Worm (Caenorhabditis elegans) whole organism, L3 larva: ENCODE results near the gene ndc-80.

Source experiments
- R02D3.7 ChIP-seq: fragments of 150-350 bp; optimal IDR thresholded peaks from 2 replicates; lab custom pipeline; 2014; ENCODE audit warnings: missing biosample characterization, missing genetic modification characterization
- ZK546.5 ChIP-seq: sonication (generic microtip); optimal IDR thresholded peaks from 2 replicates; lab custom pipeline; 2017; ENCODE audit warnings: missing biosample characterization, missing genetic modification characterization
- ama-1 ChIP-seq: fragments of 150-350 bp; optimal IDR thresholded peaks from 2 replicates; lab custom pipeline; 2018
- ceh-16 ChIP-seq: sonication (generic microtip); optimal IDR thresholded peaks from 2 replicates; lab custom pipeline; 2017; ENCODE audit warnings: missing biosample characterization, missing genetic modification characterization
- ceh-28 ChIP-seq: fragments of 150-350 bp; optimal IDR thresholded peaks from 2 replicates; lab custom pipeline; 2014; ENCODE audit warnings: missing biosample characterization, missing genetic modification reagents, missing genetic modification characterization
- ceh-82 ChIP-seq: fragments of 150-350 bp; optimal IDR thresholded peaks from 2 replicates; lab custom pipeline; 2014; ENCODE audit warnings: missing biosample characterization, missing genetic modification characterization
- ceh-9 ChIP-seq: sonication (generic microtip); optimal IDR thresholded peaks from 2 replicates; lab custom pipeline; 2018; ENCODE audit warnings: missing biosample characterization, missing genetic modification characterization
- egl-5 ChIP-seq: fragments of 150-350 bp; optimal IDR thresholded peaks from 2 replicates; lab custom pipeline; 2017; ENCODE audit warnings: missing biosample characterization, missing genetic modification reagents, missing genetic modification characterization, inconsistent platforms
- elt-1 ChIP-seq: fragments of 150-350 bp; optimal IDR thresholded peaks from 2 replicates; lab custom pipeline; 2014; ENCODE audit warnings: missing biosample characterization, missing genetic modification characterization
- elt-2 ChIP-seq: sonication (generic microtip); optimal IDR thresholded peaks from 2 replicates; lab custom pipeline; 2016; ENCODE audit warnings: missing genetic modification reagents, mild to moderate bottlenecking, missing genetic modification characterization, missing compliant biosample characterization
- elt-3 ChIP-seq, 3 experiments: fragments of 150-350 bp in 1 of 3; sonication (generic microtip) in 2 of 3; optimal IDR thresholded peaks; 2 replicates in 2 of 3; 4 replicates in 1 of 3; lab custom pipeline; 2014 to 2017; ENCODE audit warnings: missing biosample characterization in 3 of 3, missing genetic modification characterization in 3 of 3
- eor-1 ChIP-seq, 2 experiments: fragments of 150-350 bp; optimal IDR thresholded peaks; 2 replicates each; lab custom pipeline; 2014 to 2018; ENCODE audit warnings: missing biosample characterization in 2 of 2, missing genetic modification characterization in 2 of 2
- fos-1 ChIP-seq: fragments of 150-350 bp; optimal IDR thresholded peaks from 2 replicates; lab custom pipeline; 2014; ENCODE audit warnings: missing biosample characterization, missing genetic modification characterization
- lin-15B ChIP-seq: fragments of 150-350 bp; optimal IDR thresholded peaks from 2 replicates; lab custom pipeline; 2014; ENCODE audit warnings: missing biosample characterization, missing genetic modification characterization
- lin-39 ChIP-seq: fragments of 150-350 bp; optimal IDR thresholded peaks from 2 replicates; lab custom pipeline; 2018; ENCODE audit warnings: missing biosample characterization, missing genetic modification reagents, missing genetic modification characterization
- lsy-12 ChIP-seq: sonication (generic microtip); optimal IDR thresholded peaks from 2 replicates; lab custom pipeline; 2016; ENCODE audit warnings: mild to moderate bottlenecking, missing genetic modification characterization, missing compliant biosample characterization
- mdl-1 ChIP-seq: fragments of 150-350 bp; optimal IDR thresholded peaks from 2 replicates; lab custom pipeline; 2014; ENCODE audit warnings: missing biosample characterization, missing genetic modification characterization
- nfya-1 ChIP-seq: sonication (generic microtip); optimal IDR thresholded peaks from 2 replicates; lab custom pipeline; 2017; ENCODE audit warnings: missing genetic modification characterization, mild to moderate bottlenecking, missing compliant biosample characterization, antibody characterized with exemption, moderate library complexity; ENCODE audit not compliant: insufficient read depth
- nhr-11 ChIP-seq: fragments of 150-350 bp; optimal IDR thresholded peaks from 2 replicates; lab custom pipeline; 2014; ENCODE audit warnings: missing biosample characterization, missing genetic modification characterization
- nhr-23 ChIP-seq: fragments of 150-350 bp; optimal IDR thresholded peaks from 2 replicates; lab custom pipeline; 2014; ENCODE audit warnings: missing biosample characterization, missing genetic modification reagents, missing genetic modification characterization
- nhr-25 ChIP-seq: sonication (generic microtip); optimal IDR thresholded peaks from 2 replicates; lab custom pipeline; 2017; ENCODE audit warnings: missing biosample characterization, missing genetic modification characterization
- nhr-28 ChIP-seq: fragments of 150-350 bp; optimal IDR thresholded peaks from 2 replicates; lab custom pipeline; 2014; ENCODE audit warnings: missing biosample characterization, missing genetic modification characterization
- nhr-43 ChIP-seq: sonication (generic microtip); optimal IDR thresholded peaks from 2 replicates; lab custom pipeline; 2016; ENCODE audit warnings: mild to moderate bottlenecking, missing genetic modification characterization, missing compliant biosample characterization; ENCODE audit not compliant: poor library complexity, severe bottlenecking
- nhr-67 ChIP-seq: fragments of 150-350 bp; optimal IDR thresholded peaks from 2 replicates; lab custom pipeline; 2014; ENCODE audit warnings: missing biosample characterization, missing genetic modification characterization
- nhr-76 ChIP-seq: fragments of 150-350 bp; sonication (generic microtip); optimal IDR thresholded peaks from 5 replicates; lab custom pipeline; 2014; ENCODE audit warnings: missing biosample characterization, missing genetic modification characterization
- pha-4 ChIP-seq: fragments of 150-350 bp; optimal IDR thresholded peaks from 2 replicates; lab custom pipeline; 2014; ENCODE audit warnings: missing biosample characterization, missing genetic modification reagents, missing genetic modification characterization
- pqm-1 ChIP-seq: fragments of 150-350 bp; optimal IDR thresholded peaks from 2 replicates; lab custom pipeline; 2017; ENCODE audit warnings: missing biosample characterization, missing genetic modification characterization, inconsistent platforms
- sea-2 ChIP-seq: fragments of 150-350 bp; sonication (generic microtip); optimal IDR thresholded peaks from 4 replicates; lab custom pipeline; 2014; ENCODE audit warnings: missing biosample characterization, missing genetic modification reagents, missing genetic modification characterization
- snpc-4 ChIP-seq: fragments of 150-350 bp; optimal IDR thresholded peaks from 2 replicates; lab custom pipeline; 2014; ENCODE audit warnings: missing biosample characterization, missing genetic modification characterization
- unc-39 ChIP-seq: sonication (generic microtip); optimal IDR thresholded peaks from 4 replicates; lab custom pipeline; 2017; ENCODE audit warnings: missing biosample characterization, missing genetic modification characterization
- unc-62 ChIP-seq: fragments of 150-350 bp; sonication (generic microtip); optimal IDR thresholded peaks from 4 replicates; lab custom pipeline; 2014; ENCODE audit warnings: missing biosample characterization, missing genetic modification reagents, missing genetic modification characterization
- zag-1 ChIP-seq: fragments of 150-350 bp; optimal IDR thresholded peaks from 2 replicates; lab custom pipeline; 2014; ENCODE audit warnings: missing biosample characterization, missing genetic modification characterization
- ztf-4 ChIP-seq: fragments of 150-350 bp; optimal IDR thresholded peaks from 2 replicates; lab custom pipeline; 2014; ENCODE audit warnings: missing biosample characterization, missing genetic modification characterization

ndc-80 gene

DNA sequence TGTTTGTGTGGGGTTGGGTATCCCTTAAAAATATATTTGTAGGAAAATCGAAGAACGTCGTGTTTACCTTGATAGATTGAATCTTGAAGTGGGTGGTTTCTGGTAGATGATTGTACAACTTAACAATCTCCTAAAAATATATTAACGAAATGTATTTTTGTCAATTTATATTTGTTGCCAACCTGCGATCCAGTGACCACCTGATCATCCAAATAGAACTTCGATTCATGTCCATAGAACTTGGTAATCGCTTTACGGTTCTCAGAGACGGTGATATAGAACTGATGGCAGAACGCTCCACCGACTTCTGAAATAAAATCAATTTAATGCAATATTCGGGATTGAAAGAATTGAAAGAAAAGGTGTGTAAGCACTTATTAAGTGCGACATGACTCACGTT lies 42.5 kb downstream of the ndc-80 start:
- no peak for TF ChIP-seq pqm-1 (tag; lab: Kevin White, UChicago)
- no peak for TF ChIP-seq ztf-4 (tag; lab: Kevin White, UChicago)
- TF ChIP-seq eor-1 (tag; optimal IDR thresholded peaks at IDR 0.05; lab: Kevin White, UChicago), result no peak
- no peak for TF ChIP-seq elt-1 (tag; lab: Kevin White, UChicago)
- TF ChIP-seq ceh-82 (tag; lab: Kevin White, UChicago), result no peak
- TF ChIP-seq pha-4 (tag; lab: Kevin White, UChicago), result no peak
- no peak for TF ChIP-seq ama-1
- no peak for TF ChIP-seq snpc-4 (tag; lab: Kevin White, UChicago)
- no peak for TF ChIP-seq nhr-28 (tag; lab: Kevin White, UChicago)
- no peak for TF ChIP-seq elt-3 (tag; optimal IDR thresholded peaks at IDR 0.05; lab: Kevin White, UChicago)
- TF ChIP-seq nhr-25 (tag; lab: Kevin White, UChicago), result no peak
- TF ChIP-seq elt-2 (tag; lab: Kevin White, UChicago), result no peak
- TF ChIP-seq ceh-9 (tag; lab: Kevin White, UChicago), result no peak
- no peak for TF ChIP-seq nhr-43 (tag; lab: Kevin White, UChicago)
- TF ChIP-seq zag-1 (tag; lab: Kevin White, UChicago), result no peak

DNA sequence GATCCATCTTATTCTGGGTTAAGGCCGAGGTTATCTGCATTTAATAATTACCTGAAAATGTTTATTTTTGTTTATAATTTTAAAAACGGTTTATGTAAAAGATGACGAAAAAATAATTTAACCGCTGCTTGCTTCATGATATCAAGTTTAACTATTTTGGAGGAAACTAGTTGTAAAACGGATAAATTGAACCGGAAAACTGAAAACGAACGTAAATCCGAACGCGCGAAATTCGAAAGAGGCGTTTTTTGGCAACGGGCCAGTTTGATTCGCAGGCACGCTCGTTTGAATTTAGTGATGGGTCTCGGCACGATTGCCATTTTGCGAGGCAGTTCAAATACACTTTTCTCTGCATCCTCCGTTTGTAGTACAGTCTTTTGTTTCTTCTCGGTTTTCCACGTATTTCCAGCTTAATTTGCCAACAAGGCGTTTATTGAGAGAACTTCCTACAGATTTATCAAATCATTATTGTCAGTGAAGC lies 43.0 kb downstream of the ndc-80 start, which contains the start of the genes gtbp-1 and K08F4.3:
Gene gtbp-1, minus strand, starts transcription at position 51 of the 481 bp plus-strand sequence.
Gene K08F4.3, plus strand, starts transcription at position 352 of the 481 bp plus-strand sequence.
- no peak for TF ChIP-seq unc-39
- no peak for TF ChIP-seq lsy-12 (tag; lab: Kevin White, UChicago)
- peak; percentile 23 for TF ChIP-seq ama-1
- no peak for TF ChIP-seq elt-1 (tag; lab: Kevin White, UChicago)
- TF ChIP-seq ZK546.5, result peak; percentile 51
- peak; percentile 81 for TF ChIP-seq nhr-25 (tag; lab: Kevin White, UChicago)
- peak; percentile 28 for TF ChIP-seq pqm-1 (tag; lab: Kevin White, UChicago)
- peak; percentile 90 for TF ChIP-seq nfya-1 (tag; lab: Kevin White, UChicago)
- TF ChIP-seq R02D3.7 (tag; lab: Kevin White, UChicago), result peak; percentile 20
- peak; percentile 20 for TF ChIP-seq ceh-82 (tag; lab: Kevin White, UChicago)
- peak in 1 of 3 experiments; percentile 12 for TF ChIP-seq elt-3 (tag; optimal IDR thresholded peaks at IDR 0.05; lab: Kevin White, UChicago)
- peak; percentile 77 for TF ChIP-seq lin-39 (tag; lab: Kevin White, UChicago)
- TF ChIP-seq snpc-4 (tag; lab: Kevin White, UChicago), result peak; percentile 42
- TF ChIP-seq nhr-43 (tag; lab: Kevin White, UChicago), result peak; percentile 28
- TF ChIP-seq lin-15B, result peak; percentile 94
- TF ChIP-seq elt-2 (tag; lab: Kevin White, UChicago), result peak; percentile 46
- peak; percentile 88 for TF ChIP-seq pha-4 (tag; lab: Kevin White, UChicago)
- TF ChIP-seq egl-5, result peak; percentile 94
- no peak for TF ChIP-seq sea-2 (GFP tag; lab: Kevin White, UChicago)

DNA sequence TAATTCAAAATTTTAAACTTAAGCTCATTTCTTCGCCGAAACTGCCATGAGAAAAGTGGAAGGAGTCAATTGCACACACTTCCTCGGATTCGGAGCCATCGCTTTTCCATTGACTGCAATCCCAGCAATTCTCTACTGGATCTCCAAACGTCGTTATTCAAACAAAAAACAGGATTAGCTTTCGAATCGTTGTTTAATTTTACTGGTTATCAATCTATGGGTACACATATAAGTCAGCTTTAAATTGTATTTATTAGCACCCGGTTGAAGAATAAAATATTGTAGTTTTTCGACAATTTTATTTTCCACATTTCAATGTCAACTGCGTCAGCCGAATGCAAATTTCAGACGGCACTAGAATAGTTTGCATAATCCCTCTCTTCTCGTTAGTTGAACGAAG lies 44.0 kb downstream of the ndc-80 start, which contains the start of gene glt-3:
Gene glt-3, plus strand, starts transcription at position 301 of the 400 bp plus-strand sequence.
- TF ChIP-seq mdl-1 (tag; lab: Kevin White, UChicago), result no peak
- TF ChIP-seq, all 47 proteins: peak for 0

DNA sequence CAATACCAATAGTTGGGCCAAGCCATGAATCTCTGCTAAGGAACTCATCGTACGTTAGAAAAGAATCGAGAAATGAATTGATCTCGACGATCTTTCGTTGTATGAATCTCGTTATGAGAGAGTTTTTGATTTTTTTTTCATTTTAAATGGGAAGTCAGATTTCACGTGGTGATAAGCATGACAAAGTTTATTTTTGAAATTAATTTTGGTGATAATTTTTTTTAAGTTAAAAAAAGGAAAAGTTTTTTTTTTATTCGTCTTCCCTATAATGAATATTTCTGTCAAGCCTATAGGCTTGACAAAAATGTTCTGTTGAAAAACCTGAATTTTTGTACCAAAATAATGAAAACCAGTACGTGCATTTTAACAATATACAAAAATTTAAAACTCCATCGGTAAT lies 49.9 kb downstream of the ndc-80 start, which contains the start of gene K08F4.5:
Gene K08F4.5, minus strand, starts transcription at position 101 of the 400 bp plus-strand sequence.
- TF ChIP-seq eor-1 (tag; optimal IDR thresholded peaks at IDR 0.05; lab: Kevin White, UChicago) (no peak), nfya-1 (tag; lab: Kevin White, UChicago) (no peak), lsy-12 (tag; lab: Kevin White, UChicago) (no peak), nhr-67 (tag; lab: Kevin White, UChicago) (no peak), ceh-28 (tag; lab: Kevin White, UChicago) (no peak), lin-39 (tag; lab: Kevin White, UChicago) (no peak), ceh-16 (tag; lab: Kevin White, UChicago) (no peak), fos-1 (no peak), unc-62 (GFP tag; lab: Kevin White, UChicago) (no peak), zag-1 (tag; lab: Kevin White, UChicago) (no peak), nhr-76 (tag; lab: Kevin White, UChicago) (no peak), ama-1 (no peak), nhr-23 (tag; lab: Kevin White, UChicago) (no peak), ZK546.5 (no peak), pqm-1 (tag; lab: Kevin White, UChicago) (no peak), nhr-11 (tag; lab: Kevin White, UChicago) (no peak), sea-2 (GFP tag; lab: Kevin White, UChicago) (no peak)
